Worm (Caenorhabditis elegans): ENCODE results near the gene lrr-1.

Gene lrr-1

DNA sequence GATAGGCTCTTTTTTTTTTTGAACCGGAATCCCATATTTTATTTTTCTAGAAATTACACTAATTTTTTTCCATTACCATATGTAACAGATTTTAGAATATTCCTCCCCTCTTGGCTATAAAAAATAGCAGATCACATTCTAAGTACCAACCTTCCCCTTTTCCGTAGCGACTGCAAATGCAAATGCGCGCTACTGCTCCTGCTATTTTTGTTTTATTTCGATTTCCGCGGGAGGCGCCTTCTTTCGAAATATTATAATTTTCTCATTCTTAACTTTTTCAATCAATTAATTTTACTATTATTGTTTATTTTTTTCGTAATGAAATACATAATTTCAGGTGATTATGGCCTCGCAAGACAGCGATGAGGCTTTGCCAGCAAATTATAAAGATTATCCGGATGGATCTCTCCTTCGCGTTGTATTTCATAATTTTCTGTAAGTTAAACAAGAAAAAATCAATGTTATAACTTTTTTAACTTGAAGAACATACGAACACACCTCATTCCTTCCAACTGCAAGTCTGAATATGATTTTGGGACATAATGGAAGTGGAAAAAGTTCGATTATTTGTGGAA is 25.6 kb upstream of the lrr-1 start, which contains the start of gene smc-5 (continued):
- TF ChIP-seq nhr-6 (tag; optimal IDR thresholded peaks at IDR 0.05) (peak; percentile 56), F10B5.3 (tag; optimal IDR thresholded peaks at IDR 0.05) (no peak), hif-1 (tag; optimal IDR thresholded peaks at IDR 0.05) (peak in 1 of 2 experiments; percentile 72), rbr-2 (tag; optimal IDR thresholded peaks at IDR 0.05) (peak; percentile 59)

DNA sequence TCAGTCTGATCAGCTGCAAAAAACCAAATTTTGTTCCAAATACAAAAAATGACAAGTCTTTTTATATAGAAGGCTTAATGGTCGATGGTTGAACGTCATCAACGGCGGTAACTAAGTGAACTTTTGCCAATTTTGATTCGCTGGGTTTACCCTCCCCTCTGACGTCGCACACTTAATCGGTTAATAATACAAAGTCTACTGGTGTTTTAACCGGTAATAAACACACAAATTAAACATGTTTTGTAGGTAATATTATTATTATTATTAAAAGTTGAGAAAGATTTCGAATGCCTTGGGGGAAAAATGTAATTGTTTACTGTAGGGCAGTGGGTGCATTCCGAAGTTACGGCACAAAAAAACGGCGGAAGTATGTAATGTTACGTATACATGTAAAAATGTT is 24.5 kb upstream of the lrr-1 start, which contains the start of gene pho-12:
Gene pho-12, minus strand, starts transcription at position 101 of the 400 bp plus-strand sequence.
- TF ChIP-seq dmd-8 (GFP tag; IDR thresholded peaks at IDR 0.05) (no peak), Y5F2A.4 (GFP tag; optimal IDR thresholded peaks at IDR 0.05) (no peak), aha-1 (tag) (no peak), daf-16 (GFP tag; optimal IDR thresholded peaks at IDR 0.05) (no peak), daf-16 (tag; optimal IDR thresholded peaks at IDR 0.05) (no peak), nhr-102 (tag; optimal IDR thresholded peaks at IDR 0.05) (no peak), saeg-2 (GFP tag; IDR thresholded peaks at IDR 0.05) (no peak), zip-2 (tag; optimal IDR thresholded peaks at IDR 0.05) (no peak), madf-5 (GFP tag; IDR thresholded peaks at IDR 0.05) (no peak), egl-27 (tag; optimal IDR thresholded peaks at IDR 0.05) (no peak), lin-38 (GFP tag; IDR thresholded peaks at IDR 0.05) (no peak), tra-1 (GFP tag; IDR thresholded peaks at IDR 0.05) (no peak), ces-1 (GFP tag; optimal IDR thresholded peaks at IDR 0.05) (no peak), mdt-29 (GFP tag; IDR thresholded peaks at IDR 0.05) (no peak), T20F7.1 (GFP tag; optimal IDR thresholded peaks at IDR 0.05) (no peak), dmd-9 (GFP tag; IDR thresholded peaks at IDR 0.05) (no peak), lin-29 (GFP tag; IDR thresholded peaks at IDR 0.05) (no peak), ztf-11 (tag; optimal IDR thresholded peaks at IDR 0.05) (no peak), nhr-28 (tag; optimal IDR thresholded peaks at IDR 0.05) (no peak), dpl-1 (GFP tag; optimal IDR thresholded peaks at IDR 0.05) (no peak)

DNA sequence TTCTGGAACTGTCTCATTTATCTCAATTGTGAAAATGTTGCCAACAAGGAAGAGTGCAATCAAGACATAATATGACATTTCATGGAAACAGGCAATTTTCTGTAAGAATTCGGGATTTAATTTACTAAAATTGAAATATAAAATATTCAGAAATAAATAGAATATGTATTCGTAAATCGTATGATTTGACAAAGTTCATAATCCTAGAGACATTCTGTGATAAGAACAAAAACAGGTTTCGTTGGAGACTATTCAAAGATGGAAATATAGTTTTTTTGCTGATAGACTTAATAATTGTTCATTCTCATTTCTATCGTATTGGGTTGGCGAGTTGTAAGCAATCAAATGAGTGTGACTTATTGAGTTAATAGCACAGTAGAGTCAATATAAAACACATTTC is 21.8 kb upstream of the lrr-1 start, which contains the start of gene C27A2.12:
Gene C27A2.12, minus strand, starts transcription at position 101 of the 400 bp plus-strand sequence.
- TF ChIP-seq ceh-32 (tag; optimal IDR thresholded peaks at IDR 0.05; ENCODE audit: poor library complexity) (no peak), lsy-2 (tag; optimal IDR thresholded peaks at IDR 0.05) (no peak), ceh-28 (tag; optimal IDR thresholded peaks at IDR 0.05) (no peak), hlh-11 (tag; optimal IDR thresholded peaks at IDR 0.05) (no peak), R02D3.7 (tag; optimal IDR thresholded peaks at IDR 0.05) (no peak), nhr-111 (GFP tag; optimal IDR thresholded peaks at IDR 0.05) (no peak), cey-2 (tag; optimal IDR thresholded peaks at IDR 0.05; ENCODE audit: borderline replicate concordance, insufficient read depth) (no peak), daf-8 (GFP tag; IDR thresholded peaks at IDR 0.05) (no peak), ztf-11 (tag; optimal IDR thresholded peaks at IDR 0.05) (no peak), mep-1 (tag; optimal IDR thresholded peaks at IDR 0.05) (no peak), tra-1 (GFP tag; IDR thresholded peaks at IDR 0.05) (no peak), nhr-77 (tag; optimal IDR thresholded peaks at IDR 0.05) (no peak), ces-1 (GFP tag; optimal IDR thresholded peaks at IDR 0.05) (no peak), duxl-1 (tag; optimal IDR thresholded peaks at IDR 0.05; ENCODE audit: poor library complexity) (no peak), unc-39 (tag; optimal IDR thresholded peaks at IDR 0.05) (no peak), pha-4 (GFP tag; IDR thresholded peaks at IDR 0.05) (no peak), pha-4 (tag; optimal IDR thresholded peaks at IDR 0.05) (no peak), attf-4 (tag; optimal IDR thresholded peaks at IDR 0.05) (no peak)
